Worm (Caenorhabditis elegans): ENCODE measurements around the gene ZC196.5.

DNA sequence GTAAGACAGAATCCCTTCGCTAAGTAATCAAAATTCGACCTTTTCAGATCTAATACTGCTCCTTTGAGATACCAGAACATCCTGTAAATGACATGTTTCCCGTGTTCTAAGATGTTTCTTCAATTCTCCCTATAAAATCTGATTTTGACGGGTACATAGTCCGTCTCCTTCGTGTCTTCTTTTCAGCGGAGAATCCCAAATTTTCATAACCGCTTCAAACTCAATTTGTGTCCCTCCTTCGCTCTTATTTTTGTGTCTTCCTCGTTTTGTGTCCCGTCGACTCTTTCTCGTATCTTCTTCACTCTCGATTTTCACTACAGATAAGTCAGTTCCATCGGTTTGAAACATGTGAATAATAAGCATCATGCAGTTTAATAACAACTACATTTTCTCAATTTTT, 13.0 kb upstream of the ZC196.5 start, which contains the start of gene glr-5:
- no peak for TF ChIP-seq dpl-1 (GFP tag; optimal IDR thresholded peaks at IDR 0.05)
- no peak for TF ChIP-seq F44E2.7 (GFP tag; IDR thresholded peaks at IDR 0.05)
- no peak for TF ChIP-seq lin-39 (tag; optimal IDR thresholded peaks at IDR 0.05)
- no peak for TF ChIP-seq hif-1 (tag; optimal IDR thresholded peaks at IDR 0.05)
- no peak for TF ChIP-seq nhr-25 (tag; optimal IDR thresholded peaks at IDR 0.05; ENCODE audit: borderline replicate concordance, insufficient read depth)
- no peak for TF ChIP-seq zip-2 (tag; optimal IDR thresholded peaks at IDR 0.05)
- no peak for TF ChIP-seq vab-7 (GFP tag; IDR thresholded peaks at IDR 0.05)
- no peak for TF ChIP-seq lin-29 (GFP tag; IDR thresholded peaks at IDR 0.05)
- TF ChIP-seq ama-1 (optimal IDR thresholded peaks at IDR 0.05) = no peak
- peak; percentile 84 for TF ChIP-seq ces-1 (GFP tag; optimal IDR thresholded peaks at IDR 0.05)
- TF ChIP-seq pha-4 (GFP tag; IDR thresholded peaks at IDR 0.05) = no peak
- no peak for TF ChIP-seq pha-4 (tag; optimal IDR thresholded peaks at IDR 0.05)

All from whole organism, L4 larva.